Fruit fly (Drosophila melanogaster): ENCODE measurements around the gene S-Lap2.

The S-Lap2 gene

DNA sequence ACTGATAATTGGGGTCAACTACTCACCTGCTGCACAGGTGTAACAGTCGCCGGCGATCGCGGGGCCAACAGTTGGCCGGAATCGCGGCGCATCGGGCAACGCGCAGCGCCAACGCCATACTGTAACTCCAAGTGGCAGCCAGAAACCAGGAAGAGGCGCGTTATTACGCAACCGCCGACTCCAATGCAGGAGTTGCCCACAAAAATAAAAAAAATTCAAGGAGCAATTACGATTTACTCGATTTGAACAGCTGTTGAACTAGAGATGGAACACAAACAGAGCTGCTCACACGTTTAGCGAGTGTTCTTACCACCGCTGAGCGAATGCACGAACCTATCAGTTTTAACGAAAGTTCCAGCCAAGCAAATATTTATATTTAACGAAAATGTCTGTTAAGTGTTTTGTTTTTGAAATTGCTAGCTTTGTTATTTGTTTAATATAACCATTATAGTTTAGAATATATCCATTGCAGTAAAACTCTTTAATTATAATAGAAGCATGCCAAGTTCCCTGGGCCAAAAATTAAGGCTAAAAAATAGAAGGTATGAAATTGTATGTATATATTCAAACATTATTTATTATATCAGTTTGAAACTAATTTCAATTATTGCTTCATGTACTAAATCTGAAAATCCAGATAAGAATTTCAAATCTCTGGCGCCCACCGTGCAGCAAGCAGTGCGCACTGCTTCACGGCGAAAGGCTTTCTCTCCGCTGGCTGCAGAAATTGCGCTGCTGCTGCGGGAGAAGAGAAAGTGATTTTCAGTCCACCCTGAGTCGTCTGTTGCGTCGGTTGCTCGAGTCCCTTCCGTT lies 15.6 kb upstream of the S-Lap2 start, which contains the start of the genes CG5989 and CG6282 (continued):
- TF ChIP-seq CG8290 (GFP tag; optimal IDR thresholded peaks at IDR 0.05) (no peak), CG8290 (tag; optimal IDR thresholded peaks at IDR 0.05) (peak in 1 of 2 experiments; percentile 45), CG2116 (GFP tag; optimal IDR thresholded peaks at IDR 0.05) (peak; percentile 98), CG10366 (GFP tag; IDR thresholded peaks at IDR 0.05) (peak; percentile 44), CG4707 (GFP tag; optimal IDR thresholded peaks at IDR 0.05) (peak; percentile 96), nerfin-1 (tag; optimal IDR thresholded peaks at IDR 0.05) (no peak), Opbp (GFP tag; IDR thresholded peaks at IDR 0.05; ENCODE audit: partially characterized antibody) (peak; percentile 66), Tbp (GFP tag; optimal IDR thresholded peaks at IDR 0.05) (no peak), Nf-YC (tag; optimal IDR thresholded peaks at IDR 0.05) (peak; percentile 27), Ssrp (tag; optimal IDR thresholded peaks at IDR 0.05) (peak; percentile 24), Xrp1 (GFP tag; IDR thresholded peaks at IDR 0.05) (peak; percentile 57), seq (GFP tag; IDR thresholded peaks at IDR 0.05) (peak; percentile 33; the same call in 1 of the 2 replicates), Rfx (GFP tag; IDR thresholded peaks at IDR 0.05) (peak; percentile 53), pho (GFP tag; optimal IDR thresholded peaks at IDR 0.05) (peak; percentile 31), CG9817 (tag; optimal IDR thresholded peaks at IDR 0.05) (peak; percentile 7), CG30403 (GFP tag; optimal IDR thresholded peaks at IDR 0.05) (peak; percentile 53), CG32772 (GFP tag; IDR thresholded peaks at IDR 0.05) (peak; percentile 5; the same call in 1 of the 2 replicates), ttk (GFP tag; IDR thresholded peaks at IDR 0.05) (peak; percentile 19; the same call in 1 of the 2 replicates), Oli (tag; optimal IDR thresholded peaks at IDR 0.05) (peak; percentile 20), CG6765 (GFP tag; optimal IDR thresholded peaks at IDR 0.05) (no peak), CG16779 (GFP tag; IDR thresholded peaks at IDR 0.05) (peak; percentile 62; the same call in 1 of the 2 replicates), CG3726 (GFP tag; IDR thresholded peaks at IDR 0.05) (no peak), inv (GFP tag; IDR thresholded peaks at IDR 0.05; ENCODE audit: partially characterized antibody) (peak; percentile 35; the same call in 1 of the 2 replicates), Dll (GFP tag; IDR thresholded peaks at IDR 0.05; ENCODE audit: partially characterized antibody) (peak; percentile 70; the same call in 3 of the 4 replicates), Gsc (GFP tag; IDR thresholded peaks at IDR 0.05) (no peak), ind (GFP tag; optimal IDR thresholded peaks at IDR 0.05) (no peak), wek (GFP tag; optimal IDR thresholded peaks at IDR 0.05) (no peak), CG14441 (GFP tag; IDR thresholded peaks at IDR 0.05) (no peak), tll (GFP tag; optimal IDR thresholded peaks at IDR 0.05) (no peak), CG33213 (GFP tag; optimal IDR thresholded peaks at IDR 0.05) (peak; percentile 21), croc (GFP tag; conservative IDR thresholded peaks at IDR 0.05) (no peak), CG11504 (tag; optimal IDR thresholded peaks at IDR 0.05) (peak; percentile 61), CG42726 (GFP tag; IDR thresholded peaks at IDR 0.05; ENCODE audit: partially characterized antibody) (peak; percentile 67), Six4 (GFP tag; optimal IDR thresholded peaks at IDR 0.05) (peak; percentile 8), Nf-YB (GFP tag; optimal IDR thresholded peaks at IDR 0.05) (peak; percentile 31), CG14014 (GFP tag; IDR thresholded peaks at IDR 0.05) (peak; percentile 57), CG3407 (GFP tag; optimal IDR thresholded peaks at IDR 0.05) (peak; percentile 56), CG17568 (GFP tag; optimal IDR thresholded peaks at IDR 0.05) (peak; percentile 19), Atf-2 (GFP tag; optimal IDR thresholded peaks at IDR 0.05) (no peak), gcm (GFP tag; optimal IDR thresholded peaks at IDR 0.05) (no peak), BEAF-32 (GFP tag; optimal IDR thresholded peaks at IDR 0.05) (peak; percentile 73), sens (GFP tag) (peak; percentile 90), CG34422 (GFP tag; IDR thresholded peaks at IDR 0.05) (peak; percentile 51; the same call in 1 of the 3 replicates), fu2 (GFP tag; optimal IDR thresholded peaks at IDR 0.05) (no peak), CG8924 (tag; optimal IDR thresholded peaks at IDR 0.05) (peak; percentile 46), schlank (tag; optimal IDR thresholded peaks at IDR 0.05) (no peak), gem (tag; optimal IDR thresholded peaks at IDR 0.05) (peak; percentile 72), CG12769 (tag; optimal IDR thresholded peaks at IDR 0.05) (peak; percentile 14), ftz-f1 (GFP tag; optimal IDR thresholded peaks at IDR 0.05) (peak; percentile 18)
